Worm (Caenorhabditis elegans) whole organism, L4/young adult: ENCODE measurements around the gene swt-7.

Experiments
- W03F9.2 ChIP-seq: fragments of 150-350 bp; optimal IDR thresholded peaks from 2 replicates; lab custom pipeline; 2014; ENCODE audit warnings: missing biosample characterization, missing genetic modification characterization
- dao-5 ChIP-seq: sonication (generic microtip); optimal IDR thresholded peaks from 2 replicates; lab custom pipeline; 2016; ENCODE audit warnings: missing genotype, missing genetic modification characterization, moderate library complexity, missing compliant biosample characterization
- him-1 ChIP-seq: sonication (generic microtip); optimal IDR thresholded peaks from 2 replicates; lab custom pipeline; 2016; ENCODE audit warnings: missing genotype, missing genetic modification reagents, missing genetic modification characterization, missing compliant biosample characterization

Gene swt-7

ce11 chrV:4995155-4995554, 35.5 kb downstream of the swt-7 start, which contains the start of gene ncx-9:
Gene ncx-9 (minus strand): TSS chrV:4995255.
- TF ChIP-seq him-1 (tag; lab: Kevin White, UChicago) (no peak), W03F9.2 (tag; lab: Kevin White, UChicago) (no peak), dao-5 (tag; lab: Kevin White, UChicago) (no peak)

- TF ChIP-seq him-1 (tag; lab: Kevin White, UChicago) (no peak), W03F9.2 (tag; lab: Kevin White, UChicago) (no peak), dao-5 (tag; lab: Kevin White, UChicago) (no peak)
Observed at ce11 chrV:4987097-4987496, 43.5 kb downstream of the swt-7 start, which contains the start of gene ncx-8. Gene ncx-8 (minus strand): TSS chrV:4987197.

- TF ChIP-seq him-1 (tag; lab: Kevin White, UChicago) (no peak), W03F9.2 (tag; lab: Kevin White, UChicago) (no peak), dao-5 (tag; lab: Kevin White, UChicago) (no peak)
Observed at ce11 chrV:4983091-4983490, 47.5 kb downstream of the swt-7 start, which contains the start of gene srsx-13. Gene srsx-13 (minus strand): TSS chrV:4983191.

ce11 chrV:4980873-4981272, 49.7 kb downstream of the swt-7 start, which contains the start of gene srsx-12:
Gene srsx-12 (minus strand): TSS chrV:4980973.
- no peak for TF ChIP-seq him-1 (tag; lab: Kevin White, UChicago)
- TF ChIP-seq dao-5 (tag; lab: Kevin White, UChicago): no peak
- no peak for TF ChIP-seq W03F9.2 (tag; lab: Kevin White, UChicago)

- no peak for TF ChIP-seq W03F9.2 (tag; lab: Kevin White, UChicago)
- no peak for TF ChIP-seq him-1 (tag; lab: Kevin White, UChicago)
- TF ChIP-seq dao-5 (tag; lab: Kevin White, UChicago): no peak
Observed at ce11 chrV:4980094-4980493, 50.5 kb downstream of the swt-7 start.
